Fruit fly (Drosophila melanogaster) whole organism, adult: Measurements from ENCODE around the gene CG12123.
A peak's percentile ranks its signal among the peaks of the same experiment; 100 is the strongest.

Experiments used
- CG11617 ChIP-seq: fragments of 200-800 bp; sonication (Bioruptor generic); optimal IDR thresholded peaks from 2 replicates; lab custom pipeline; 2017; ENCODE audit warnings: mild to moderate bottlenecking, missing biosample characterization, missing genetic modification reagents, missing genetic modification characterization
- CG12768 ChIP-seq: fragments of 200-800 bp; sonication (Bioruptor generic); optimal IDR thresholded peaks from 2 replicates; lab custom pipeline; 2017; ENCODE audit warnings: missing biosample characterization, missing genetic modification characterization, mild to moderate bottlenecking, moderate library complexity, missing genetic modification reagents
- CG14711 ChIP-seq: fragments of 200-800 bp; sonication (Bioruptor generic); optimal IDR thresholded peaks from 2 replicates; lab custom pipeline; 2018; ENCODE audit warnings: missing biosample characterization, mild to moderate bottlenecking, missing genetic modification characterization, moderate library complexity
- CG1620 ChIP-seq: fragments of 200-800 bp; sonication (Bioruptor generic); optimal IDR thresholded peaks from 2 replicates; lab custom pipeline; 2016; ENCODE audit warnings: missing biosample characterization, missing genetic modification characterization
- CG33017 ChIP-seq: fragments of 200-800 bp; sonication (Bioruptor generic); optimal IDR thresholded peaks from 2 replicates; lab custom pipeline; 2018; ENCODE audit warnings: missing biosample characterization, mild to moderate bottlenecking, missing genetic modification characterization, moderate library complexity
- CG5204 ChIP-seq: fragments of 200-800 bp; sonication (Bioruptor generic); optimal IDR thresholded peaks from 2 replicates; lab custom pipeline; 2016; ENCODE audit warnings: missing biosample characterization, missing genetic modification characterization
- CG7045 ChIP-seq: fragments of 200-800 bp; sonication (Bioruptor generic); optimal IDR thresholded peaks from 2 replicates; lab custom pipeline; 2017; ENCODE audit warnings: missing biosample characterization, mild to moderate bottlenecking, missing genetic modification characterization
- CG7101 ChIP-seq: fragments of 200-800 bp; sonication (Bioruptor generic); optimal IDR thresholded peaks from 2 replicates; lab custom pipeline; 2018; ENCODE audit warnings: missing biosample characterization, mild to moderate bottlenecking, missing genetic modification characterization, moderate library complexity
- Clk ChIP-seq: fragments of 200-800 bp; sonication (Bioruptor generic); optimal IDR thresholded peaks from 2 replicates; lab custom pipeline; 2017; ENCODE audit warnings: missing biosample characterization, missing genetic modification characterization
- Crg-1 ChIP-seq: fragments of 200-800 bp; sonication (Bioruptor generic); optimal IDR thresholded peaks from 2 replicates; lab custom pipeline; 2016; ENCODE audit warnings: missing biosample characterization, missing genetic modification characterization
- Hr96 ChIP-seq: fragments of 200-800 bp; sonication (Bioruptor generic); optimal IDR thresholded peaks from 2 replicates; lab custom pipeline; 2016; ENCODE audit warnings: missing biosample characterization, missing genetic modification characterization
- Mnt ChIP-seq: fragments of 200-800 bp; sonication (Bioruptor generic); optimal IDR thresholded peaks from 2 replicates; lab custom pipeline; 2016; ENCODE audit warnings: missing biosample characterization, mild to moderate bottlenecking, missing genetic modification characterization
- bab1 ChIP-seq: fragments of 200-800 bp; sonication (Bioruptor generic); optimal IDR thresholded peaks from 3 replicates; lab custom pipeline; 2019; ENCODE audit warnings: missing biosample characterization, mild to moderate bottlenecking, missing genetic modification characterization, moderate library complexity
- cic ChIP-seq: fragments of 200-800 bp; sonication (Bioruptor generic); optimal IDR thresholded peaks from 2 replicates; lab custom pipeline; 2017; ENCODE audit warnings: missing biosample characterization, mild to moderate bottlenecking, missing genetic modification characterization, moderate library complexity
- cnc ChIP-seq, 2 experiments: fragments of >200 bp; optimal IDR thresholded peaks; 2 replicates each; lab custom pipeline; 2017
- kay ChIP-seq: fragments of 200-800 bp; sonication (Bioruptor generic); peaks from one replicate; lab custom pipeline; 2016; ENCODE audit warnings: missing biosample characterization, missing genetic modification characterization, borderline replicate concordance
- ovo ChIP-seq: fragments of 200-800 bp; sonication (Bioruptor generic); optimal IDR thresholded peaks from 2 replicates; lab custom pipeline; 2016; ENCODE audit warnings: missing biosample characterization, missing genetic modification characterization
- pad ChIP-seq: fragments of 200-800 bp; sonication (Bioruptor generic); optimal IDR thresholded peaks from 3 replicates; lab custom pipeline; 2017; ENCODE audit warnings: missing biosample characterization, missing genetic modification characterization, mild to moderate bottlenecking, moderate library complexity, missing genetic modification reagents
- tj ChIP-seq: fragments of 200-800 bp; sonication (Bioruptor generic); optimal IDR thresholded peaks from 3 replicates; lab custom pipeline; 2017; ENCODE audit warnings: missing biosample characterization, mild to moderate bottlenecking, missing genetic modification characterization, moderate library complexity
- toe ChIP-seq: fragments of 200-800 bp; sonication (Bioruptor generic); optimal IDR thresholded peaks from 2 replicates; lab custom pipeline; 2016; ENCODE audit warnings: missing biosample characterization, missing genetic modification characterization

Gene CG12123

dm6 chrX:8436656-8437284 lies 5.4 kb downstream of the CG12123 start, which contains the start of gene CG1440:
TSS of gene CG1440 (plus strand) at chrX:8437057.
- TF ChIP-seq Mnt (GFP tag; lab: Kevin White, UChicago) (peak; percentile 59), CG14711 (tag; lab: Kevin White, UChicago) (peak; percentile 61), CG7101 (tag; lab: Kevin White, UChicago) (peak; percentile 57), cnc (optimal IDR thresholded peaks at IDR 0.05; lab: Kevin White, UChicago) (no peak), kay (no peak), bab1 (GFP tag; lab: Kevin White, UChicago) (peak; percentile 89), CG11617 (GFP tag; lab: Kevin White, UChicago) (peak; percentile 33), CG1620 (GFP tag; lab: Kevin White, UChicago) (peak; percentile 14)

dm6 chrX:8433709-8434108 lies 8.4 kb downstream of the CG12123 start, which contains the start of gene CG32712:
TSS of gene CG32712 (minus strand) at chrX:8433809.
- TF ChIP-seq CG33017 (no peak), Hr96 (GFP tag; lab: Kevin White, UChicago) (no peak), CG12768 (GFP tag; lab: Kevin White, UChicago) (no peak)

- TF ChIP-seq kay (peak; percentile 81), CG11617 (GFP tag; lab: Kevin White, UChicago) (no peak)
Observed at dm6 chrX:8422643-8423042, 19.5 kb downstream of the CG12123 start.

dm6 chrX:8421449-8421795 lies 20.7 kb downstream of the CG12123 start:
- TF ChIP-seq ovo (peak; percentile 75), pad (no peak)

dm6 chrX:8420772-8421448 lies 21.2 kb downstream of the CG12123 start:
- TF ChIP-seq Clk (GFP tag; lab: Kevin White, UChicago) (no peak), toe (GFP tag; lab: Kevin White, UChicago) (no peak), cic (GFP tag; lab: Kevin White, UChicago) (peak; percentile 24), bab1 (GFP tag; lab: Kevin White, UChicago) (peak; percentile 88), Crg-1 (no peak), CG11617 (GFP tag; lab: Kevin White, UChicago) (peak; percentile 50), CG1620 (GFP tag; lab: Kevin White, UChicago) (no peak), kay (peak; percentile 88), CG33017 (peak; percentile 14), cnc (optimal IDR thresholded peaks at IDR 0.05; lab: Kevin White, UChicago) (no peak), pad (peak; percentile 85), tj (peak; percentile 75), Mnt (GFP tag; lab: Kevin White, UChicago) (peak; percentile 79), CG14711 (tag; lab: Kevin White, UChicago) (no peak), CG7045 (GFP tag; lab: Kevin White, UChicago) (no peak), CG5204 (GFP tag; lab: Kevin White, UChicago) (no peak), CG7101 (tag; lab: Kevin White, UChicago) (peak; percentile 59), Hr96 (GFP tag; lab: Kevin White, UChicago) (no peak), ovo (no peak), CG12768 (GFP tag; lab: Kevin White, UChicago) (peak; percentile 64)

- TF ChIP-seq Hr96 (GFP tag; lab: Kevin White, UChicago) (no peak), ovo (peak; percentile 13)
Observed at dm6 chrX:8419534-8419933, 22.6 kb downstream of the CG12123 start.

dm6 chrX:8416956-8417355 lies 25.2 kb downstream of the CG12123 start:
- TF ChIP-seq CG1620 (GFP tag; lab: Kevin White, UChicago) = peak; percentile 2
- TF ChIP-seq CG7101 (tag; lab: Kevin White, UChicago) = no peak
- TF ChIP-seq ovo = no peak
- no peak for TF ChIP-seq Hr96 (GFP tag; lab: Kevin White, UChicago)

dm6 chrX:8416209-8416608 lies 25.9 kb downstream of the CG12123 start:
- TF ChIP-seq CG1620 (GFP tag; lab: Kevin White, UChicago) = no peak
- no peak for TF ChIP-seq CG12768 (GFP tag; lab: Kevin White, UChicago)
- peak; percentile 20 for TF ChIP-seq ovo
- TF ChIP-seq pad = peak; percentile 68
- TF ChIP-seq CG11617 (GFP tag; lab: Kevin White, UChicago) = no peak
